Worm (Caenorhabditis elegans): ENCODE measurements around the gene Y55D5A.3.

ce11 chrIII:2961840-2962239, 13.7 kb downstream of the Y55D5A.3 start:
- TF ChIP-seq unc-62 (GFP tag; optimal IDR thresholded peaks at IDR 0.05) (no peak), nhr-11 (tag; optimal IDR thresholded peaks at IDR 0.05) (no peak), nhr-12 (tag; optimal IDR thresholded peaks at IDR 0.05) (no peak), ama-1 (optimal IDR thresholded peaks at IDR 0.05) (no peak), R02D3.7 (tag; optimal IDR thresholded peaks at IDR 0.05) (no peak), ztf-11 (tag; optimal IDR thresholded peaks at IDR 0.05) (no peak), nhr-28 (tag; optimal IDR thresholded peaks at IDR 0.05) (no peak), skn-1 (tag; optimal IDR thresholded peaks at IDR 0.05) (no peak), fos-1 (tag; optimal IDR thresholded peaks at IDR 0.05) (no peak)

Data from whole organism, L3 larva.